Worm (Caenorhabditis elegans) whole organism, L4/young adult: Measurements from ENCODE around the gene abu-5.

Experiments used
- dao-5 ChIP-seq: sonication (generic microtip); optimal IDR thresholded peaks from 2 replicates; lab custom pipeline; 2016; ENCODE audit warnings: missing genotype, missing genetic modification characterization, moderate library complexity, missing compliant biosample characterization
- him-1 ChIP-seq: sonication (generic microtip); optimal IDR thresholded peaks from 2 replicates; lab custom pipeline; 2016; ENCODE audit warnings: missing genotype, missing genetic modification reagents, missing genetic modification characterization, missing compliant biosample characterization

DNA sequence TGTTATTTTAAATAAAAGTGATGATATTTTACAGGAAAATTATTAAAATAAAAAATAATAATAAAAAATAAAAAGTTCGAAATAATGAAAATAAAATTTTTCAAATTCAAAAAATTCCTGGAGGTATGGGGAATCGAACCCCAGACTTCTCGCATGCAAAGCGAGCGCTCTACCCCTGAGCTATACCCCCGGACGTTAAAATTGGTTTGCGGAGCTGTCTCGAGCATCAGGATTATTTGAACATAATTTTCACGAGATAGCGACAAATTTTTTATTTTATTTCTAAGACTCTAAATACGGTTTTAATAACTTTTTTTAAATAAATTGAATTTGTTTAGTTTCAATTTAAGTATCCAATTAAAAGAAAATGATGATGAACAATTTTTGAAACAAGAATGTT, 13.7 kb downstream of the abu-5 start:
- TF ChIP-seq him-1 (no peak), dao-5 (tag; lab: Kevin White, UChicago) (no peak)
